Fruit fly (Drosophila melanogaster) whole organism, embryonic: ENCODE results near the gene CG11608.

Source experiments
- Aef1 ChIP-seq: fragments of 200-800 bp; sonication (Bioruptor generic); IDR thresholded peaks from 3 replicates; pipeline ENCODE4 v1.3.6; 2022; ENCODE audit warnings: missing biosample characterization, missing genetic modification characterization
- Bteb2 ChIP-seq: fragments of 200-800 bp; sonication (Bioruptor generic); optimal IDR thresholded peaks from 2 replicates; lab custom pipeline; 2016; ENCODE audit warnings: missing biosample characterization, missing genetic modification characterization
- CG10274 ChIP-seq: fragments of 200-800 bp; sonication (Bioruptor generic); optimal IDR thresholded peaks from 3 replicates; lab custom pipeline; 2017; ENCODE audit warnings: missing biosample characterization, mild to moderate bottlenecking, missing genetic modification characterization
- CG10321 ChIP-seq: fragments of 200-800 bp; sonication (Bioruptor generic); IDR thresholded peaks from 2 replicates; pipeline ENCODE4 v1.3.6; 2022; ENCODE audit warnings: missing biosample characterization, missing genetic modification characterization
- CG10543 ChIP-seq: fragments of 200-800 bp; sonication (Bioruptor generic); optimal IDR thresholded peaks from 3 replicates; lab custom pipeline; 2017; ENCODE audit warnings: missing biosample characterization, mild to moderate bottlenecking, missing genetic modification characterization, moderate library complexity
- CG11085 ChIP-seq: fragments of 200-800 bp; sonication (Bioruptor generic); IDR thresholded peaks from 2 replicates; pipeline ENCODE4 v1.3.6; 2022; ENCODE audit warnings: missing biosample characterization, missing genetic modification characterization
- CG12155 ChIP-seq: fragments of 200-800 bp; sonication (Bioruptor generic); optimal IDR thresholded peaks from 3 replicates; lab custom pipeline; 2016; ENCODE audit warnings: missing biosample characterization, missing genetic modification characterization
- CG1233 ChIP-seq: fragments of 200-800 bp; sonication (Bioruptor generic); optimal IDR thresholded peaks from 4 replicates; lab custom pipeline; 2018; ENCODE audit warnings: missing biosample characterization, mild to moderate bottlenecking, missing genetic modification characterization
- CG13894 ChIP-seq: fragments of 200-800 bp; sonication (Bioruptor generic); optimal IDR thresholded peaks from 3 replicates; lab custom pipeline; 2018; ENCODE audit warnings: missing biosample characterization, mild to moderate bottlenecking, missing genetic modification characterization, moderate library complexity
- CG15479 ChIP-seq: fragments of 200-800 bp; sonication (Bioruptor generic); optimal IDR thresholded peaks from 3 replicates; lab custom pipeline; 2019; ENCODE audit warnings: missing biosample characterization, mild to moderate bottlenecking, missing genetic modification characterization, moderate library complexity
- CG17186 ChIP-seq: fragments of 200-800 bp; sonication (Bioruptor generic); optimal IDR thresholded peaks from 3 replicates; lab custom pipeline; 2017; ENCODE audit warnings: missing biosample characterization, missing genetic modification reagents, missing genetic modification characterization
- CG18476 ChIP-seq: fragments of 200-800 bp; sonication (Bioruptor generic); optimal IDR thresholded peaks from 2 replicates; lab custom pipeline; 2016; ENCODE audit warnings: missing biosample characterization, mild to moderate bottlenecking, missing genetic modification characterization
- CG31224 ChIP-seq: fragments of 200-800 bp; sonication (Bioruptor generic); IDR thresholded peaks from 2 replicates; pipeline ENCODE4 v1.3.6; 2022; ENCODE audit warnings: missing biosample characterization, missing genetic modification characterization
- CG32532 ChIP-seq: fragments of 200-800 bp; sonication (Bioruptor generic); IDR thresholded peaks from 2 replicates; pipeline ENCODE4 v1.3.6; 2022; ENCODE audit warnings: missing biosample characterization, missing genetic modification characterization
- CG34224 ChIP-seq: fragments of 200-800 bp; sonication (Bioruptor generic); IDR thresholded peaks from 3 replicates; pipeline ENCODE4 v1.3.6; 2022; ENCODE audit warnings: missing biosample characterization, missing genetic modification characterization; ENCODE audit not compliant: partially characterized antibody
- CG6854 ChIP-seq: fragments of 200-800 bp; sonication (Bioruptor generic); optimal IDR thresholded peaks from 3 replicates; lab custom pipeline; 2017; ENCODE audit warnings: missing biosample characterization, mild to moderate bottlenecking, missing genetic modification characterization
- CG9215 ChIP-seq: fragments of 200-800 bp; sonication (Bioruptor generic); IDR thresholded peaks from 2 replicates; pipeline ENCODE4 v1.3.6; 2022; ENCODE audit warnings: missing biosample characterization, missing genetic modification characterization
- CHES-1-like ChIP-seq: fragments of 200-800 bp; sonication (Bioruptor generic); optimal IDR thresholded peaks from 2 replicates; lab custom pipeline; 2016; ENCODE audit warnings: missing biosample characterization, missing genetic modification characterization
- CoRest ChIP-seq: fragments of 200-800 bp; sonication (Bioruptor generic); optimal IDR thresholded peaks from 3 replicates; lab custom pipeline; 2018; ENCODE audit warnings: missing biosample characterization, mild to moderate bottlenecking, missing genetic modification characterization, moderate library complexity
- Dref ChIP-seq: fragments of 200-800 bp; sonication (Bioruptor generic); IDR thresholded peaks from 2 replicates; pipeline ENCODE4 v1.3.6; 2022; ENCODE audit warnings: missing biosample characterization, missing genetic modification characterization
- Drgx ChIP-seq: fragments of 200-800 bp; sonication (Bioruptor generic); IDR thresholded peaks from 2 replicates; pipeline ENCODE4 v1.3.6; 2022; ENCODE audit warnings: missing biosample characterization, missing genetic modification characterization
- Ets65A ChIP-seq: fragments of 200-800 bp; sonication (Bioruptor generic); peaks from one replicate; lab custom pipeline; 2016; ENCODE audit warnings: missing biosample characterization, missing genetic modification characterization
- HLH54F ChIP-seq: fragments of 200-800 bp; sonication (Bioruptor generic); optimal IDR thresholded peaks from 3 replicates; lab custom pipeline; 2016; ENCODE audit warnings: missing biosample characterization, missing genetic modification characterization
- Hr39 ChIP-seq: fragments of >200 bp; optimal IDR thresholded peaks from 2 replicates; lab custom pipeline; 2017
- MBD-R2 ChIP-seq: fragments of 200-800 bp; sonication (Bioruptor generic); IDR thresholded peaks from 2 replicates; pipeline ENCODE4 v1.3.6; 2022; ENCODE audit warnings: missing biosample characterization, missing genetic modification characterization
- PHDP ChIP-seq: fragments of 200-800 bp; sonication (Bioruptor generic); optimal IDR thresholded peaks from 3 replicates; lab custom pipeline; 2018; ENCODE audit warnings: missing biosample characterization, mild to moderate bottlenecking, missing genetic modification characterization, moderate library complexity
- Ptx1 ChIP-seq: fragments of 200-800 bp; sonication (Bioruptor generic); IDR thresholded peaks from 2 replicates; pipeline ENCODE4 v1.3.6; 2022; ENCODE audit warnings: missing biosample characterization, missing genetic modification characterization
- Rx ChIP-seq: fragments of 200-800 bp; sonication (Bioruptor generic); IDR thresholded peaks from 2 replicates; pipeline ENCODE4 v1.3.6; 2022; ENCODE audit warnings: missing biosample characterization, missing genetic modification characterization
- Stat92E ChIP-seq, 3 experiments: fragments of >200 bp in 2 of 3; fragments of 200-800 bp in 1 of 3; sonication (Bioruptor generic) in 1 of 3; optimal IDR thresholded peaks; 2 replicates each; lab custom pipeline; 2017 to 2019; ENCODE audit warnings: missing biosample characterization in 3 of 3, missing genetic modification characterization in 3 of 3, mild to moderate bottlenecking in 1 of 3, moderate library complexity in 1 of 3
- Trl ChIP-seq, 3 experiments: fragments of >200 bp in 2 of 3; fragments of 200-800 bp in 1 of 3; sonication (Bioruptor generic) in 1 of 3; optimal IDR thresholded peaks; 2 replicates in 1 of 3; 3 replicates in 2 of 3; lab custom pipeline; 2016 to 2017; ENCODE audit warnings: missing biosample characterization in 1 of 3, missing genetic modification characterization in 1 of 3
- Vsx1 ChIP-seq: fragments of 200-800 bp; sonication (Bioruptor generic); optimal IDR thresholded peaks from 2 replicates; lab custom pipeline; 2017; ENCODE audit warnings: missing biosample characterization, mild to moderate bottlenecking, missing genetic modification characterization, missing genetic modification reagents
- ac ChIP-seq: fragments of 200-800 bp; sonication (Bioruptor generic); optimal IDR thresholded peaks from 3 replicates; lab custom pipeline; 2017; ENCODE audit warnings: missing biosample characterization, mild to moderate bottlenecking, missing genetic modification characterization
- bowl ChIP-seq: fragments of 200-800 bp; sonication (Bioruptor generic); IDR thresholded peaks from 2 replicates; pipeline ENCODE4 v1.3.6; 2022; ENCODE audit warnings: missing biosample characterization, missing genetic modification characterization
- cad ChIP-seq: fragments of >200 bp; optimal IDR thresholded peaks from 2 replicates; lab custom pipeline; 2017; ENCODE audit warnings: missing biosample characterization, missing genetic modification characterization
- cg ChIP-seq: fragments of 200-800 bp; sonication (Bioruptor generic); optimal IDR thresholded peaks from 3 replicates; lab custom pipeline; 2019; ENCODE audit warnings: missing biosample characterization, mild to moderate bottlenecking, missing genetic modification characterization, moderate library complexity
- chinmo ChIP-seq: fragments of 200-800 bp; sonication (Bioruptor generic); IDR thresholded peaks from 4 replicates; pipeline ENCODE4 v1.3.6; 2022; ENCODE audit warnings: missing biosample characterization, missing genetic modification characterization; ENCODE audit not compliant: partially characterized antibody
- ci ChIP-seq: fragments of 200-800 bp; sonication (Bioruptor generic); IDR thresholded peaks from 3 replicates; pipeline ENCODE4 v1.3.6; 2022; ENCODE audit warnings: missing biosample characterization, missing genetic modification characterization
- danr ChIP-seq: fragments of 200-800 bp; sonication (Bioruptor generic); IDR thresholded peaks from 2 replicates; pipeline ENCODE4 v1.3.6; 2022; ENCODE audit warnings: missing biosample characterization, missing genetic modification characterization
- en ChIP-seq: fragments of 200-800 bp; sonication (Bioruptor generic); optimal IDR thresholded peaks from 2 replicates; lab custom pipeline; 2016; ENCODE audit warnings: missing biosample characterization, missing genetic modification characterization
- gro ChIP-seq: fragments of 200-800 bp; sonication (Bioruptor generic); optimal IDR thresholded peaks from 2 replicates; lab custom pipeline; 2016; ENCODE audit warnings: missing biosample characterization, missing genetic modification characterization
- hth ChIP-seq: fragments of >200 bp; optimal IDR thresholded peaks from 2 replicates; lab custom pipeline; 2017; ENCODE audit warnings: inconsistent platforms
- ken ChIP-seq: fragments of 200-800 bp; sonication (Bioruptor generic); IDR thresholded peaks from 3 replicates; pipeline ENCODE4 v1.3.6; 2022; ENCODE audit warnings: missing biosample characterization, missing genetic modification characterization
- repo ChIP-seq: fragments of 200-800 bp; sonication (Bioruptor generic); optimal IDR thresholded peaks from 2 replicates; lab custom pipeline; 2016; ENCODE audit warnings: missing biosample characterization, missing genetic modification characterization
- slbo ChIP-seq: fragments of 200-800 bp; sonication (Bioruptor generic); IDR thresholded peaks from 2 replicates; pipeline ENCODE4 v1.3.6; 2022; ENCODE audit warnings: missing biosample characterization, missing genetic modification characterization
- so ChIP-seq: fragments of 200-800 bp; sonication (Bioruptor generic); IDR thresholded peaks from 3 replicates; pipeline ENCODE4 v1.3.6; 2022; ENCODE audit warnings: missing biosample characterization, missing genetic modification characterization
- tgo ChIP-seq: fragments of 200-800 bp; sonication (Bioruptor generic); IDR thresholded peaks from 3 replicates; pipeline ENCODE4 v1.3.6; 2022; ENCODE audit warnings: missing biosample characterization, missing genetic modification characterization
- toy ChIP-seq: fragments of 200-800 bp; sonication (Bioruptor generic); IDR thresholded peaks from 2 replicates; pipeline ENCODE4 v1.3.6; 2022; ENCODE audit warnings: missing biosample characterization, missing genetic modification characterization
- wek ChIP-seq: fragments of 200-800 bp; sonication (Bioruptor generic); optimal IDR thresholded peaks from 3 replicates; lab custom pipeline; 2018; ENCODE audit warnings: missing biosample characterization, mild to moderate bottlenecking, missing genetic modification characterization, moderate library complexity

Gene CG11608

dm6 chr3R:12622778-12623177 lies 15.5 kb upstream of the CG11608 start:
- TF ChIP-seq so (0 out of 3 replicates have a peak, but pooled peaks have one; percentile 18), MBD-R2 (GFP tag; lab: Robert Waterston, UW) (no peak), Hr39 (lab: Kevin White, UChicago) (peak; percentile 39), hth (lab: Kevin White, UChicago) (no peak), Vsx1 (GFP tag; lab: Kevin White, UChicago) (no peak), CG1233 (GFP tag; lab: Kevin White, UChicago) (no peak), CG13894 (tag; lab: Kevin White, UChicago) (no peak), CG6854 (GFP tag; lab: Kevin White, UChicago) (no peak), Rx (GFP tag; lab: Robert Waterston, UW) (no peak), Trl (optimal IDR thresholded peaks at IDR 0.05; lab: Kevin White, UChicago) (no peak), Trl (GFP tag; optimal IDR thresholded peaks at IDR 0.05; lab: Kevin White, UChicago) (no peak)
- TF ChIP-seq, all 482 proteins: peak for 2

- TF ChIP-seq Ets65A (peak; percentile 93), CG12155 (no peak), PHDP (no peak), toy (no peak), bowl (0 out of 2 replicates have a peak, but pooled peaks have one; percentile 26), slbo (no peak), Stat92E (GFP tag; optimal IDR thresholded peaks at IDR 0.05; lab: Kevin White, UChicago) (no peak), CHES-1-like (GFP tag; lab: Kevin White, UChicago) (no peak), CG9215 (GFP tag; lab: Robert Waterston, UW) (no peak)
Measured at dm6 chr3R:12624913-12625312, 13.4 kb upstream of the CG11608 start.

dm6 chr3R:12626674-12627382 lies 11.5 kb upstream of the CG11608 start:
- no peak for TF ChIP-seq danr
- no peak for TF ChIP-seq Drgx (GFP tag; lab: Robert Waterston, UW)
- no peak for TF ChIP-seq ken (GFP tag; lab: Robert Waterston, UW)
- TF ChIP-seq Hr39 (lab: Kevin White, UChicago): no peak
- no peak for TF ChIP-seq en (GFP tag; lab: Kevin White, UChicago)
- no peak for TF ChIP-seq Dref
- TF ChIP-seq gro (GFP tag; lab: Kevin White, UChicago): peak; percentile 11
- no peak for TF ChIP-seq CG31224 (GFP tag; lab: Robert Waterston, UW)
- no peak for TF ChIP-seq CG17186
- TF ChIP-seq CG10274 (GFP tag; lab: Kevin White, UChicago): no peak
- TF ChIP-seq CG15479 (GFP tag; lab: Kevin White, UChicago): peak; percentile 53
- no peak for TF ChIP-seq Ptx1 (GFP tag; lab: Robert Waterston, UW)
- no peak for TF ChIP-seq tgo (GFP tag; lab: Robert Waterston, UW)
- TF ChIP-seq ci (GFP tag; lab: Robert Waterston, UW): no peak
- TF ChIP-seq ac: no peak
- no peak for TF ChIP-seq chinmo (GFP tag; lab: Robert Waterston, UW)
- no peak for TF ChIP-seq CG32532 (GFP tag; lab: Robert Waterston, UW)
- no peak for TF ChIP-seq wek (GFP tag; lab: Kevin White, UChicago)
- TF ChIP-seq CG10321: no peak
- peak; percentile 35 for TF ChIP-seq CG10543
- TF ChIP-seq Aef1: no peak
- no peak for TF ChIP-seq CG18476 (GFP tag; lab: Kevin White, UChicago)
- TF ChIP-seq cad: no peak
- TF ChIP-seq repo: no peak
- peak; percentile 37 for TF ChIP-seq cg (GFP tag; lab: Kevin White, UChicago)
- no peak for TF ChIP-seq CG34224 (GFP tag; lab: Robert Waterston, UW)
- no peak for TF ChIP-seq Bteb2
- no peak for TF ChIP-seq CoRest (tag; lab: Kevin White, UChicago)
- no peak for TF ChIP-seq CG11085 (GFP tag; lab: Robert Waterston, UW)
- no peak for TF ChIP-seq HLH54F
- no peak for TF ChIP-seq Trl (optimal IDR thresholded peaks at IDR 0.05; lab: Kevin White, UChicago)
- no peak for TF ChIP-seq Trl (GFP tag; optimal IDR thresholded peaks at IDR 0.05; lab: Kevin White, UChicago)
